Fruit fly (Drosophila melanogaster): ENCODE measurements around the gene Zaf1.

- TF ChIP-seq OdsH (GFP tag; optimal IDR thresholded peaks at IDR 0.05) = no peak
- TF ChIP-seq CG9139 (GFP tag; optimal IDR thresholded peaks at IDR 0.05) = no peak
- TF ChIP-seq fd59A (GFP tag; optimal IDR thresholded peaks at IDR 0.05) = no peak
- TF ChIP-seq Blimp-1 (GFP tag; optimal IDR thresholded peaks at IDR 0.05) = no peak
These were observed 44.5 kb upstream of the Zaf1 start for dm6 chr3R:11669954-11670347.
